Fruit fly (Drosophila melanogaster): Measurements from ENCODE around the gene CG15005.

The CG15005 gene

DNA sequence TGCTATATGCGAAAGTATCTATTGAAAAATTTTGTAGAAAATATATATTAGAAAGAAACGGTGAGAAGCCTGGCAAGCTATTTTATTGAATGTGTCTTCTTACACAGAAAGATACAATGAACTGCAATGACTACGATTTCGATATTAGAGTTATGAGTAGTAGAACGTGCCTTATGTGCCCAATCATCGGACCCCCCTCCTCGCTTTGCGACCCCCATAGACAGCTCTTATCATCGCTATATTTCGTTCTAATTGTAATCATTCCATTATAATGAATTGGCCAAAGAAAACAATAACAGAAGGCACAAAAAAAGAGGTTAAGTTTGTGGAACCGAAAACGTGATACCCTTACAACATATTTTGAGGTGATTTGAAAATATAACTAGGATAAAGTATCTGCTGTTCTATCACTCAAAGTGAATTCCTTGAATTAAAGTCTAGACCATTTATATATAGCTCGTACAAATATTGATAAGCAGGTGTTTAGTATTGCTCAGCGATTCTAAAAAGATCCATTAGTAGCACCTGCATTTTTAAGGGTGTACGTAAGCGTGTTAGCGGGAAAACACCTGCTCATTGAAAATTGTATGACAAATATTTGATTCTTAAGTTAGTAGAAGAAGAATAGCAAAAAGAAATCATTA is 28.7 kb upstream of the CG15005 start (continued):
- TF ChIP-seq prd (optimal IDR thresholded peaks at IDR 0.05) (no peak), prd (GFP tag; IDR thresholded peaks at IDR 0.05) (no peak), CG14441 (GFP tag; IDR thresholded peaks at IDR 0.05) (no peak), run (tag; optimal IDR thresholded peaks at IDR 0.05) (no peak), lov (optimal IDR thresholded peaks at IDR 0.05) (no peak), lov (GFP tag; IDR thresholded peaks at IDR 0.05) (no peak), mirr (GFP tag; optimal IDR thresholded peaks at IDR 0.05) (no peak), ttk (GFP tag; IDR thresholded peaks at IDR 0.05) (no peak), CG2678 (tag; optimal IDR thresholded peaks at IDR 0.05) (peak; percentile 48), Eip74EF (GFP tag; optimal IDR thresholded peaks at IDR 0.05) (no peak), oc (tag; optimal IDR thresholded peaks at IDR 0.05) (no peak), Dek (tag; optimal IDR thresholded peaks at IDR 0.05) (no peak), CG7271 (tag; optimal IDR thresholded peaks at IDR 0.05) (no peak), CG17829 (tag; optimal IDR thresholded peaks at IDR 0.05) (no peak), caup (GFP tag; optimal IDR thresholded peaks at IDR 0.05; ENCODE audit: severe bottlenecking) (no peak), Camta (GFP tag; optimal IDR thresholded peaks at IDR 0.05) (no peak), Hand (GFP tag; optimal IDR thresholded peaks at IDR 0.05) (no peak), inv (GFP tag; IDR thresholded peaks at IDR 0.05; ENCODE audit: partially characterized antibody) (no peak), Doc3 (GFP tag; IDR thresholded peaks at IDR 0.05; ENCODE audit: partially characterized antibody) (no peak), ewg (GFP tag; optimal IDR thresholded peaks at IDR 0.05) (no peak), CG10959 (GFP tag; IDR thresholded peaks at IDR 0.05) (no peak), CG17568 (GFP tag; optimal IDR thresholded peaks at IDR 0.05) (no peak), Hey (tag; optimal IDR thresholded peaks at IDR 0.05) (no peak), CG2875 (GFP tag; optimal IDR thresholded peaks at IDR 0.05) (no peak), Hsf (GFP tag; optimal IDR thresholded peaks at IDR 0.05) (no peak), CG17912 (GFP tag; optimal IDR thresholded peaks at IDR 0.05) (no peak), stwl (tag; optimal IDR thresholded peaks at IDR 0.05) (no peak), jumu (GFP tag; optimal IDR thresholded peaks at IDR 0.05) (no peak), cas (GFP tag; IDR thresholded peaks at IDR 0.05) (no peak), kah (GFP tag; optimal IDR thresholded peaks at IDR 0.05) (no peak), CG2129 (GFP tag; IDR thresholded peaks at IDR 0.05; ENCODE audit: partially characterized antibody) (no peak), z (GFP tag; IDR thresholded peaks at IDR 0.05) (no peak), Elba2 (GFP tag; optimal IDR thresholded peaks at IDR 0.05) (no peak), luna (GFP tag; optimal IDR thresholded peaks at IDR 0.05) (no peak), CG1603 (tag; optimal IDR thresholded peaks at IDR 0.05) (no peak), C15 (GFP tag; IDR thresholded peaks at IDR 0.05) (no peak), D19B (GFP tag; optimal IDR thresholded peaks at IDR 0.05) (peak; percentile 12), lmd (GFP tag; IDR thresholded peaks at IDR 0.05) (no peak), vnd (GFP tag; IDR thresholded peaks at IDR 0.05; ENCODE audit: partially characterized antibody) (no peak), Antp (GFP tag; optimal IDR thresholded peaks at IDR 0.05) (no peak), CG4854 (GFP tag; optimal IDR thresholded peaks at IDR 0.05) (no peak), CG15601 (tag; optimal IDR thresholded peaks at IDR 0.05) (no peak), al (GFP tag; IDR thresholded peaks at IDR 0.05) (no peak), Side (GFP tag; optimal IDR thresholded peaks at IDR 0.05) (no peak), E2f2 (GFP tag; IDR thresholded peaks at IDR 0.05) (no peak), en (GFP tag; optimal IDR thresholded peaks at IDR 0.05) (no peak), Bteb2 (GFP tag; optimal IDR thresholded peaks at IDR 0.05) (no peak), Hmr (GFP tag; optimal IDR thresholded peaks at IDR 0.05) (no peak), ro (GFP tag; IDR thresholded peaks at IDR 0.05) (no peak), CG7987 (GFP tag; optimal IDR thresholded peaks at IDR 0.05) (no peak), CG2199 (GFP tag; IDR thresholded peaks at IDR 0.05) (no peak)
